Fruit fly (Drosophila melanogaster): ENCODE measurements around the gene RagA-B.

The RagA-B gene

DNA sequence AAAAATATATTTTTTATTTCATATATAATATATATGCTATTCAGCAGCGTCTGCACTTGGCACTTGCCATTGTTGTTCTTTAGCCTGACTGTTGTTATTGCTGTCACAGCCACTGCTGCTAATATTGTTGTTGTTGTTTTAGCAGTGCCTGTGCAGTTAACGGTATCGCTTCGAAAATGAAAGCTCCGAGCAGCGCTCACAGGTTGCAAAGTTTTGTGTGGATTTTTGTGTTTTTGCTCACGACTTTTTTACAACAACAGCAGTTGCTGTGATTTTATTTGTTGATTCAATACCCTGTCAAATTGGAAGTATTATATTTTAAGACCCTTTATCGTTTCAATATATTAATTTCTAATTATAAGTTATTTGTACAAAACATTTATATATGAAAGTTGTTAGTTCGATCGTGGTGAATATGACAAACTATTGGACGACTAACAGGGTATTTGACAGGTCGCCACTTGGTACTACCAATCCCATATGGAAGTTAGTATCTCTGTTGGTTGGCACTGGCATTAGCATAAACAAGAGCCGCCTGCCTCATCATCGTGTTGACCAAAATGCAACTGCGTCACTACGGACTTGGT, 20.3 kb downstream of the RagA-B start (continued):
- no peak for TF ChIP-seq CG8089 (GFP tag; optimal IDR thresholded peaks at IDR 0.05)
- no peak for TF ChIP-seq Dref (GFP tag; IDR thresholded peaks at IDR 0.05)
- no peak for TF ChIP-seq CG1024 (GFP tag; IDR thresholded peaks at IDR 0.05)
- TF ChIP-seq CG15011 (GFP tag; optimal IDR thresholded peaks at IDR 0.05) = no peak
- no peak for TF ChIP-seq CG6654 (GFP tag; optimal IDR thresholded peaks at IDR 0.05)
- TF ChIP-seq Usf (GFP tag; optimal IDR thresholded peaks at IDR 0.05) = no peak
- no peak for TF ChIP-seq pan (optimal IDR thresholded peaks at IDR 0.05)
- TF ChIP-seq pan (GFP tag; optimal IDR thresholded peaks at IDR 0.05 in 1 of 2, IDR thresholded peaks at IDR 0.05 in 1 of 2) = peak in 1 of 2 experiments; percentile 67
- TF ChIP-seq bab2 (GFP tag; optimal IDR thresholded peaks at IDR 0.05) = no peak
- TF ChIP-seq exex (tag; optimal IDR thresholded peaks at IDR 0.05) = no peak
- no peak for TF ChIP-seq esg (GFP tag; conservative IDR thresholded peaks at IDR 0.05)
- no peak for TF ChIP-seq rib (GFP tag; IDR thresholded peaks at IDR 0.05)
- no peak for TF ChIP-seq Doc2 (GFP tag; IDR thresholded peaks at IDR 0.05)
- no peak for TF ChIP-seq Spps (tag; optimal IDR thresholded peaks at IDR 0.05)
- no peak for TF ChIP-seq CG15696 (tag; optimal IDR thresholded peaks at IDR 0.05)
- TF ChIP-seq CG10321 (GFP tag; IDR thresholded peaks at IDR 0.05) = no peak
- no peak for TF ChIP-seq sd (tag; optimal IDR thresholded peaks at IDR 0.05)
- peak; percentile 4 for TF ChIP-seq CG7556 (GFP tag; optimal IDR thresholded peaks at IDR 0.05)
- peak; percentile 55; the same call in 1 of the 2 replicates for TF ChIP-seq CG17328 (GFP tag; IDR thresholded peaks at IDR 0.05)
- TF ChIP-seq tup (GFP tag; optimal IDR thresholded peaks at IDR 0.05) = no peak
- TF ChIP-seq dpn (GFP tag; optimal IDR thresholded peaks at IDR 0.05) = no peak
- TF ChIP-seq CG13424 (tag; optimal IDR thresholded peaks at IDR 0.05) = peak; percentile 40
- no peak for TF ChIP-seq gfzf (GFP tag; optimal IDR thresholded peaks at IDR 0.05)
- TF ChIP-seq CG7357 (GFP tag; IDR thresholded peaks at IDR 0.05) = no peak
- TF ChIP-seq disco-r (GFP tag; optimal IDR thresholded peaks at IDR 0.05) = no peak
- TF ChIP-seq CG10959 (GFP tag; IDR thresholded peaks at IDR 0.05) = no peak
- TF ChIP-seq CG12219 (GFP tag; optimal IDR thresholded peaks at IDR 0.05) = no peak
- TF ChIP-seq nau (GFP tag; optimal IDR thresholded peaks at IDR 0.05) = no peak
- no peak for TF ChIP-seq HmgZ (tag; optimal IDR thresholded peaks at IDR 0.05)

DNA sequence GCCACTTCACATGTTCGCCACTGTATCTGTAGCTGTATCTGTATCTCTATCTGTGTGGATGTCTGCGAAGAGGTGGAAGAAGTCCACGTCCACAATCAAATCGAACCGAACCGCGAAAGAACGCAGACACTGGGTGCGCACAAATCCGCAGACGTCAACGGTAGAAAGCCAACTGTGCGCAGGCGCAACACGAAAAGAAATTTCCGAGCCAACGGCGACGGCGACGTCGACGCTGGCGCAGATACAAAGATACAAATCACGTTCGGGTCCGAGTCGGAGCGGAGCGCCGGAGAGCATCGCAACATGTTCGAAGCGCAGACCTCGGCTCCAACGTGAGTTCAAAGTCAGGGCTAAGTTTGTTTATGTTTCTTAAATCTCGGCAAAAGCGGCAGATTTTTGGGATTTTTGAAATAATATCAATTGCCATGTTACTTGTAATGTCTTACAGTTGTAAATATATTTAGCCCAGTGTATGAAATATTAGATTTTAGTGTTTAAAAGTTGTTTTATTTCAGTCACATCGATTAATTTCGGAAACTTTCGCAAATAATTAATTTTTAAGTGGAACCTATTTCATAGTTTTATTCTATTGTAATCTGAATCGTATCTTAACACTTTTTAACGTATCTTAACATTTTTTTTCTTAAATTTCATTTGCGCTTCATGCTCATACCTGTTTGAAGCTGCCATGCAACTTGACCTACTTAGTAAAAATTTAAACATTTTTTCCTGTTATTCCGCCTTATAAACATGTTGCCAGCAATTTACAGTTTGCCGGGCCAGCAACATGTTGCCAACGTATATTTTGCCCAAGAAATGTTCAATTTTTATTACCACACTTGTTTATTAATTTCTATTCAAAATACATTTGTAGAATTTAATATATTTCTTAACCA, 21.0 kb downstream of the RagA-B start, which contains the start of gene ich:
Gene ich (minus strand): TSS at position 178 of the 896 bp plus-strand sequence.
- TF ChIP-seq otp (GFP tag; IDR thresholded peaks at IDR 0.05) = peak; percentile 33; the same call in 1 of the 3 replicates
- TF ChIP-seq stwl (tag; optimal IDR thresholded peaks at IDR 0.05) = peak; percentile 6
- peak; percentile 77 for TF ChIP-seq CG15479 (GFP tag; optimal IDR thresholded peaks at IDR 0.05)
- TF ChIP-seq CG8924 (tag; optimal IDR thresholded peaks at IDR 0.05) = peak; percentile 22
- peak; percentile 27; the same call in 1 of the 3 replicates for TF ChIP-seq ci (GFP tag; IDR thresholded peaks at IDR 0.05)
- TF ChIP-seq CG31365 (tag; optimal IDR thresholded peaks at IDR 0.05) = no peak
- no peak for TF ChIP-seq tin (GFP tag; optimal IDR thresholded peaks at IDR 0.05)
- TF ChIP-seq CG8089 (GFP tag; optimal IDR thresholded peaks at IDR 0.05) = no peak
- TF ChIP-seq CG17829 (tag; optimal IDR thresholded peaks at IDR 0.05) = peak; percentile 10
- TF ChIP-seq CG6791 (GFP tag; IDR thresholded peaks at IDR 0.05; ENCODE audit: partially characterized antibody) = 0 out of 3 replicates have a peak, but pooled peaks have one; percentile 26
- no peak for TF ChIP-seq bowl (GFP tag; IDR thresholded peaks at IDR 0.05)
- TF ChIP-seq B-H1 (GFP tag; IDR thresholded peaks at IDR 0.05) = no peak
- TF ChIP-seq CG8765 (GFP tag; IDR thresholded peaks at IDR 0.05) = peak; percentile 48; the same call in 1 of the 2 replicates
- TF ChIP-seq maf-S (GFP tag; optimal IDR thresholded peaks at IDR 0.05) = no peak
- no peak for TF ChIP-seq slou (GFP tag; optimal IDR thresholded peaks at IDR 0.05)
- TF ChIP-seq pros (GFP tag; optimal IDR thresholded peaks at IDR 0.05) = peak; percentile 70
- no peak for TF ChIP-seq CG17385 (GFP tag; optimal IDR thresholded peaks at IDR 0.05)
- TF ChIP-seq HLH54F (GFP tag; optimal IDR thresholded peaks at IDR 0.05) = no peak
- TF ChIP-seq sens (GFP tag) = no peak
- TF ChIP-seq ase (GFP tag; IDR thresholded peaks at IDR 0.05) = no peak
- TF ChIP-seq cg (GFP tag; optimal IDR thresholded peaks at IDR 0.05) = peak; percentile 57
- TF ChIP-seq CG2199 (GFP tag; IDR thresholded peaks at IDR 0.05) = peak; percentile 77; the same call in 1 of the 3 replicates
